Worm (Caenorhabditis elegans) whole organism, L1 larva: ENCODE results near the gene T12G3.2.

Experiments used
- C16A3.4 ChIP-seq: fragments of 150-350 bp; optimal IDR thresholded peaks from 2 replicates; lab custom pipeline; 2014; ENCODE audit warnings: missing biosample characterization, missing genetic modification characterization
- F16B12.6 ChIP-seq: fragments of 150-350 bp; optimal IDR thresholded peaks from 2 replicates; lab custom pipeline; 2014; ENCODE audit warnings: missing biosample characterization, missing genetic modification characterization
- Y116A8C.19 ChIP-seq: sonication (generic microtip); optimal IDR thresholded peaks from 2 replicates; lab custom pipeline; 2016; ENCODE audit warnings: missing compliant biosample characterization, missing genetic modification characterization, borderline replicate concordance
- aha-1 ChIP-seq: fragments of 150-350 bp; optimal IDR thresholded peaks from 2 replicates; lab custom pipeline; 2014; ENCODE audit warnings: missing biosample characterization, missing genetic modification characterization
- blmp-1 ChIP-seq: fragments of 150-350 bp; optimal IDR thresholded peaks from 2 replicates; lab custom pipeline; 2014; ENCODE audit warnings: missing biosample characterization, missing genetic modification characterization
- ceh-63 ChIP-seq: fragments of 200-800 bp; sonication (Bioruptor generic); optimal IDR thresholded peaks from 2 replicates; lab custom pipeline; 2018; ENCODE audit warnings: mild to moderate bottlenecking, missing genetic modification characterization, missing compliant biosample characterization
- ceh-8 ChIP-seq: fragments of 200-800 bp; sonication (Bioruptor generic); optimal IDR thresholded peaks from 2 replicates; lab custom pipeline; 2018; ENCODE audit warnings: mild to moderate bottlenecking, missing genetic modification characterization, moderate library complexity, missing compliant biosample characterization
- ceh-82 ChIP-seq, 3 experiments: fragments of 150-350 bp in 1 of 3; sonication (generic microtip) in 2 of 3; optimal IDR thresholded peaks; 2 replicates each; lab custom pipeline; 2014 to 2017; ENCODE audit warnings: missing biosample characterization in 3 of 3, missing genetic modification characterization in 3 of 3
- ces-1 ChIP-seq: fragments of 150-350 bp; optimal IDR thresholded peaks from 2 replicates; lab custom pipeline; 2014; ENCODE audit warnings: missing biosample characterization, missing genetic modification reagents, missing genetic modification characterization
- dsc-1 ChIP-seq: sonication (generic microtip); optimal IDR thresholded peaks from 2 replicates; lab custom pipeline; 2016; ENCODE audit warnings: mild to moderate bottlenecking, missing genetic modification characterization, missing compliant biosample characterization
- efl-1 ChIP-seq, 4 experiments: fragments of 150-350 bp; optimal IDR thresholded peaks in 3 of 4; peaks in 1 of 4; 1 replicate in 1 of 4; 2 replicates in 3 of 4; lab custom pipeline; 2014; ENCODE audit warnings: missing biosample characterization in 2 of 4, missing genetic modification characterization in 2 of 4, missing genetic modification reagents in 2 of 4
- efl-3 ChIP-seq: fragments of 200-800 bp; sonication (Bioruptor generic); optimal IDR thresholded peaks from 2 replicates; lab custom pipeline; 2018; ENCODE audit warnings: mild to moderate bottlenecking, missing genetic modification characterization, missing compliant biosample characterization
- egl-27 ChIP-seq, 2 experiments: fragments of 150-350 bp in 1 of 2; sonication (generic microtip); optimal IDR thresholded peaks; 3 replicates each; lab custom pipeline; 2017 to 2018; ENCODE audit warnings: missing biosample characterization in 2 of 2, missing genetic modification characterization in 2 of 2, missing genetic modification reagents in 2 of 2
- elt-2 ChIP-seq: sonication (generic microtip); optimal IDR thresholded peaks from 2 replicates; lab custom pipeline; 2016; ENCODE audit warnings: missing genetic modification characterization, mild to moderate bottlenecking, inconsistent platforms, missing compliant biosample characterization, missing genetic modification reagents
- elt-3 ChIP-seq, 6 experiments: fragments of 150-350 bp in 1 of 6; sonication (generic microtip); optimal IDR thresholded peaks; 2 replicates each; lab custom pipeline; 2017 to 2018; ENCODE audit warnings: missing biosample characterization in 6 of 6, missing genetic modification characterization in 6 of 6, inconsistent platforms in 1 of 6
- fkh-10 ChIP-seq: sonication (generic microtip); optimal IDR thresholded peaks from 2 replicates; lab custom pipeline; 2017; ENCODE audit warnings: missing biosample characterization, missing genetic modification reagents, missing genetic modification characterization
- fkh-4 ChIP-seq: sonication (generic microtip); optimal IDR thresholded peaks from 2 replicates; lab custom pipeline; 2016; ENCODE audit warnings: missing compliant biosample characterization, missing genetic modification characterization, borderline replicate concordance
- fkh-8 ChIP-seq: sonication (generic microtip); optimal IDR thresholded peaks from 2 replicates; lab custom pipeline; 2016; ENCODE audit warnings: mild to moderate bottlenecking, missing genetic modification characterization, missing compliant biosample characterization
- fos-1 ChIP-seq: fragments of 150-350 bp; optimal IDR thresholded peaks from 2 replicates; lab custom pipeline; 2014; ENCODE audit warnings: missing biosample characterization, missing genetic modification characterization
- grh-1 ChIP-seq: fragments of 200-800 bp; sonication (Bioruptor generic); IDR thresholded peaks from 2 replicates; pipeline ENCODE4 v1.3.6; 2022; ENCODE audit warnings: missing genetic modification reagents, missing genetic modification characterization, missing compliant biosample characterization
- irx-1 ChIP-seq: sonication (generic microtip); optimal IDR thresholded peaks from 2 replicates; lab custom pipeline; 2016; ENCODE audit warnings: missing genetic modification characterization, missing compliant biosample characterization
- isw-1 ChIP-seq: fragments of 200-800 bp; sonication (Bioruptor generic); IDR thresholded peaks from 2 replicates; pipeline ENCODE4 v1.3.6; 2022; ENCODE audit warnings: missing genetic modification characterization, missing compliant biosample characterization
- jun-1 ChIP-seq: fragments of 150-350 bp; optimal IDR thresholded peaks from 2 replicates; lab custom pipeline; 2014; ENCODE audit warnings: missing biosample characterization, missing genetic modification reagents, missing genetic modification characterization
- lin-14 ChIP-seq: fragments of 200-800 bp; sonication (Bioruptor generic); optimal IDR thresholded peaks from 2 replicates; lab custom pipeline; 2018; ENCODE audit warnings: mild to moderate bottlenecking, missing genetic modification characterization, moderate library complexity, missing compliant biosample characterization
- lin-35 ChIP-seq, 2 experiments: fragments of 150-350 bp; optimal IDR thresholded peaks; 2 replicates each; lab custom pipeline; 2014; ENCODE audit warnings: missing biosample characterization in 2 of 2, missing genetic modification characterization in 2 of 2, missing genetic modification reagents in 2 of 2
- lsy-2 ChIP-seq, 2 experiments: fragments of 150-350 bp; optimal IDR thresholded peaks; 2 replicates each; lab custom pipeline; 2014; ENCODE audit warnings: missing biosample characterization in 2 of 2, missing genetic modification characterization in 2 of 2
- mdl-1 ChIP-seq, 2 experiments: fragments of 150-350 bp; optimal IDR thresholded peaks; 2 replicates each; lab custom pipeline; 2014 to 2017; ENCODE audit warnings: missing biosample characterization in 2 of 2, missing genetic modification characterization in 2 of 2, inconsistent platforms in 1 of 2
- mef-2 ChIP-seq: fragments of 150-350 bp; optimal IDR thresholded peaks from 2 replicates; lab custom pipeline; 2014; ENCODE audit warnings: missing biosample characterization, missing genetic modification characterization
- mep-1 ChIP-seq: fragments of 150-350 bp; optimal IDR thresholded peaks from 2 replicates; lab custom pipeline; 2014; ENCODE audit warnings: missing biosample characterization, missing genetic modification characterization
- nhr-11 ChIP-seq: fragments of 150-350 bp; optimal IDR thresholded peaks from 2 replicates; lab custom pipeline; 2014; ENCODE audit warnings: missing biosample characterization, missing genetic modification characterization
- nhr-28 ChIP-seq: fragments of 150-350 bp; optimal IDR thresholded peaks from 2 replicates; lab custom pipeline; 2014; ENCODE audit warnings: missing biosample characterization, missing genetic modification characterization
- nhr-47 ChIP-seq: sonication (generic microtip); optimal IDR thresholded peaks from 2 replicates; lab custom pipeline; 2016; ENCODE audit warnings: mild to moderate bottlenecking, missing genetic modification characterization, moderate library complexity, missing compliant biosample characterization
- nhr-84 ChIP-seq: sonication (generic microtip); optimal IDR thresholded peaks from 2 replicates; lab custom pipeline; 2017; ENCODE audit warnings: missing biosample characterization, missing genetic modification characterization
- nhr-85 ChIP-seq: sonication (generic microtip); peaks from one replicate; lab custom pipeline; 2016; ENCODE audit warnings: missing genetic modification characterization, inconsistent platforms, missing compliant biosample characterization
- nhr-90 ChIP-seq: sonication (generic microtip); optimal IDR thresholded peaks from 2 replicates; lab custom pipeline; 2016; ENCODE audit warnings: mild to moderate bottlenecking, missing genetic modification characterization, missing compliant biosample characterization; ENCODE audit not compliant: poor library complexity
- pqm-1 ChIP-seq: sonication (generic microtip); optimal IDR thresholded peaks from 3 replicates; lab custom pipeline; 2017; ENCODE audit warnings: missing biosample characterization, missing genetic modification characterization
- skn-1 ChIP-seq: fragments of 150-350 bp; optimal IDR thresholded peaks from 2 replicates; lab custom pipeline; 2014; ENCODE audit warnings: missing biosample characterization, missing genetic modification characterization
- snpc-4 ChIP-seq: fragments of 150-350 bp; optimal IDR thresholded peaks from 2 replicates; lab custom pipeline; 2014; ENCODE audit warnings: missing biosample characterization, missing genetic modification characterization
- snu-23 ChIP-seq: sonication (generic microtip); optimal IDR thresholded peaks from 2 replicates; lab custom pipeline; 2016; ENCODE audit warnings: missing genetic modification characterization, missing compliant biosample characterization
- swsn-7 ChIP-seq: sonication (generic microtip); optimal IDR thresholded peaks from 2 replicates; lab custom pipeline; 2016; ENCODE audit warnings: missing genetic modification characterization, missing compliant biosample characterization
- unc-130 ChIP-seq: fragments of 150-350 bp; optimal IDR thresholded peaks from 2 replicates; lab custom pipeline; 2017; ENCODE audit warnings: missing biosample characterization, missing genetic modification characterization, inconsistent platforms
- unc-62 ChIP-seq: fragments of 150-350 bp; optimal IDR thresholded peaks from 2 replicates; lab custom pipeline; 2014; ENCODE audit warnings: missing biosample characterization, missing genetic modification reagents, missing genetic modification characterization
- unc-86 ChIP-seq: sonication (generic microtip); optimal IDR thresholded peaks from 2 replicates; lab custom pipeline; 2016; ENCODE audit warnings: missing genetic modification characterization, missing compliant biosample characterization
- unc-98 ChIP-seq: fragments of 200-800 bp; sonication (Bioruptor generic); IDR thresholded peaks from 2 replicates; pipeline ENCODE4 v1.3.6; 2022; ENCODE audit warnings: missing genetic modification characterization, missing compliant biosample characterization
- xbp-1 ChIP-seq: sonication (generic microtip); optimal IDR thresholded peaks from 2 replicates; lab custom pipeline; 2016; ENCODE audit warnings: missing genetic modification characterization, missing compliant biosample characterization
- zip-4 ChIP-seq: fragments of 200-800 bp; sonication (Bioruptor generic); optimal IDR thresholded peaks from 2 replicates; lab custom pipeline; 2018; ENCODE audit warnings: mild to moderate bottlenecking, missing genetic modification characterization, moderate library complexity, missing compliant biosample characterization
- ztf-11 ChIP-seq, 2 experiments: sonication (generic microtip); optimal IDR thresholded peaks; 2 replicates each; lab custom pipeline; 2016 to 2017; ENCODE audit warnings: missing genetic modification characterization in 2 of 2, missing biosample characterization in 1 of 2, missing compliant biosample characterization in 1 of 2
- ztf-4 ChIP-seq: fragments of 150-350 bp; optimal IDR thresholded peaks from 2 replicates; lab custom pipeline; 2014; ENCODE audit warnings: missing biosample characterization, missing genetic modification characterization

The T12G3.2 gene

ce11 chrIV:12034776-12035175 is 12.0 kb downstream of the T12G3.2 start:
- no peak for TF ChIP-seq ceh-63 (GFP tag; lab: Kevin White, UChicago)
- peak; percentile 7 for TF ChIP-seq skn-1 (tag; lab: Kevin White, UChicago)
- TF ChIP-seq jun-1: no peak
- TF ChIP-seq ces-1 (GFP tag; lab: Kevin White, UChicago): no peak
- TF ChIP-seq unc-130 (tag; lab: Kevin White, UChicago): no peak
- TF ChIP-seq ztf-4 (tag; lab: Kevin White, UChicago): peak; percentile 4

ce11 chrIV:12033985-12034384 is 12.8 kb downstream of the T12G3.2 start, which contains the start of gene sqst-1:
sqst-1 (plus strand) TSS chrIV:12034282.
- TF ChIP-seq unc-62 (GFP tag; lab: Kevin White, UChicago) (no peak), aha-1 (tag; lab: Kevin White, UChicago) (no peak), mep-1 (peak; percentile 11), ceh-63 (GFP tag; lab: Kevin White, UChicago) (no peak), skn-1 (tag; lab: Kevin White, UChicago) (peak; percentile 99), nhr-28 (tag; lab: Kevin White, UChicago) (no peak), blmp-1 (tag; lab: Kevin White, UChicago) (peak; percentile 26), xbp-1 (tag; lab: Kevin White, UChicago) (no peak), ceh-8 (GFP tag; lab: Kevin White, UChicago) (no peak)

ce11 chrIV:12032383-12032782 is 14.4 kb downstream of the T12G3.2 start:
- peak; percentile 65 for TF ChIP-seq unc-86
- no peak for TF ChIP-seq nhr-84 (tag; lab: Kevin White, UChicago)
- peak; percentile 50 for TF ChIP-seq grh-1 (GFP tag; lab: Robert Waterston, UW)
- peak; percentile 54; the same call in 1 of the 2 replicates for TF ChIP-seq isw-1 (GFP tag; lab: Robert Waterston, UW)
- TF ChIP-seq lin-35 (GFP tag; optimal IDR thresholded peaks at IDR 0.05; lab: Kevin White, UChicago): peak; percentile 62 to 86
- no peak for TF ChIP-seq fkh-10 (GFP tag; lab: Kevin White, UChicago)
- TF ChIP-seq swsn-7 (tag; lab: Kevin White, UChicago): peak; percentile 87
- TF ChIP-seq nhr-85 (tag; lab: Kevin White, UChicago): peak; percentile 93
- no peak for TF ChIP-seq snpc-4 (tag; lab: Kevin White, UChicago)
- peak; percentile 85 for TF ChIP-seq nhr-47 (tag; lab: Kevin White, UChicago)
- no peak for TF ChIP-seq mef-2 (tag; lab: Kevin White, UChicago)
- peak; percentile 69 for TF ChIP-seq nhr-11 (tag; lab: Kevin White, UChicago)
- TF ChIP-seq elt-3 (tag; optimal IDR thresholded peaks at IDR 0.05; lab: Kevin White, UChicago): peak in 2 of 6 experiments; percentile 71 to 80
- peak; percentile 93 for TF ChIP-seq mep-1
- TF ChIP-seq ceh-82 (tag; optimal IDR thresholded peaks at IDR 0.05; lab: Kevin White, UChicago): peak; percentile 51 to 82 (median 72)
- no peak for TF ChIP-seq unc-130 (tag; lab: Kevin White, UChicago)
- no peak for TF ChIP-seq egl-27 (tag; optimal IDR thresholded peaks at IDR 0.05; lab: Kevin White, UChicago)
- peak; percentile 72 for TF ChIP-seq nhr-90 (tag; lab: Kevin White, UChicago)
- no peak for TF ChIP-seq unc-98 (GFP tag; lab: Robert Waterston, UW)
- TF ChIP-seq snu-23 (GFP tag; lab: Kevin White, UChicago): peak; percentile 95
- no peak for TF ChIP-seq efl-3 (GFP tag; lab: Kevin White, UChicago)
- TF ChIP-seq fkh-4: no peak
- TF ChIP-seq C16A3.4 (tag; lab: Kevin White, UChicago): peak; percentile 83
- TF ChIP-seq ztf-11 (tag; optimal IDR thresholded peaks at IDR 0.05; lab: Kevin White, UChicago): peak in 1 of 2 experiments; percentile 55
- TF ChIP-seq irx-1: peak; percentile 32
- no peak for TF ChIP-seq zip-4
- peak; percentile 67 for TF ChIP-seq F16B12.6 (tag; lab: Kevin White, UChicago)
- peak; percentile 72 to 83 for TF ChIP-seq lsy-2 (tag; optimal IDR thresholded peaks at IDR 0.05; lab: Kevin White, UChicago)
- no peak for TF ChIP-seq pqm-1 (tag; lab: Kevin White, UChicago)
- TF ChIP-seq lin-14: peak; percentile 95
- peak; percentile 83 for TF ChIP-seq fkh-8 (tag; lab: Kevin White, UChicago)
- TF ChIP-seq ztf-4 (tag; lab: Kevin White, UChicago): peak; percentile 85
- peak; percentile 67 for TF ChIP-seq fos-1
- peak; percentile 66 for TF ChIP-seq dsc-1 (tag; lab: Kevin White, UChicago)
- peak in 1 of 2 experiments; percentile 86 for TF ChIP-seq mdl-1 (tag; optimal IDR thresholded peaks at IDR 0.05; lab: Kevin White, UChicago)
- peak; percentile 79 to 82 for TF ChIP-seq efl-1 (optimal IDR thresholded peaks at IDR 0.05; lab: Kevin White, UChicago)
- TF ChIP-seq efl-1 (GFP tag; optimal IDR thresholded peaks at IDR 0.05 in 1 of 2; lab: Kevin White, UChicago): peak; percentile 67 to 92
- TF ChIP-seq Y116A8C.19 (tag; lab: Kevin White, UChicago): no peak
- peak; percentile 76 for TF ChIP-seq elt-2 (tag; lab: Kevin White, UChicago)
